Worm (Caenorhabditis elegans) whole organism, L3 larva: ENCODE results near the gene fbxa-95.

ENCODE experiments used
- R02D3.7 ChIP-seq: fragments of 150-350 bp; optimal IDR thresholded peaks from 2 replicates; lab custom pipeline; 2014; ENCODE audit warnings: missing biosample characterization, missing genetic modification characterization
- ZK546.5 ChIP-seq: sonication (generic microtip); optimal IDR thresholded peaks from 2 replicates; lab custom pipeline; 2017; ENCODE audit warnings: missing biosample characterization, missing genetic modification characterization
- aly-2 ChIP-seq: fragments of 150-350 bp; optimal IDR thresholded peaks from 2 replicates; lab custom pipeline; 2014; ENCODE audit warnings: missing biosample characterization, missing genetic modification characterization
- ama-1 ChIP-seq: fragments of 150-350 bp; optimal IDR thresholded peaks from 2 replicates; lab custom pipeline; 2018
- ceh-16 ChIP-seq: sonication (generic microtip); optimal IDR thresholded peaks from 2 replicates; lab custom pipeline; 2017; ENCODE audit warnings: missing biosample characterization, missing genetic modification characterization
- ceh-9 ChIP-seq: sonication (generic microtip); optimal IDR thresholded peaks from 2 replicates; lab custom pipeline; 2018; ENCODE audit warnings: missing biosample characterization, missing genetic modification characterization
- daf-12 ChIP-seq: fragments of 150-350 bp; optimal IDR thresholded peaks from 2 replicates; lab custom pipeline; 2014; ENCODE audit warnings: missing biosample characterization, missing genetic modification reagents, missing genetic modification characterization
- egl-27 ChIP-seq: sonication (generic microtip); optimal IDR thresholded peaks from 4 replicates; lab custom pipeline; 2017; ENCODE audit warnings: missing biosample characterization, missing genetic modification reagents, missing genetic modification characterization
- egl-5 ChIP-seq: fragments of 150-350 bp; optimal IDR thresholded peaks from 2 replicates; lab custom pipeline; 2017; ENCODE audit warnings: missing biosample characterization, missing genetic modification reagents, missing genetic modification characterization, inconsistent platforms
- elt-1 ChIP-seq: fragments of 150-350 bp; optimal IDR thresholded peaks from 2 replicates; lab custom pipeline; 2014; ENCODE audit warnings: missing biosample characterization, missing genetic modification characterization
- elt-2 ChIP-seq: sonication (generic microtip); optimal IDR thresholded peaks from 2 replicates; lab custom pipeline; 2016; ENCODE audit warnings: missing genetic modification reagents, mild to moderate bottlenecking, missing genetic modification characterization, missing compliant biosample characterization
- elt-3 ChIP-seq, 3 experiments: fragments of 150-350 bp in 1 of 3; sonication (generic microtip) in 2 of 3; optimal IDR thresholded peaks; 2 replicates in 2 of 3; 4 replicates in 1 of 3; lab custom pipeline; 2014 to 2017; ENCODE audit warnings: missing biosample characterization in 3 of 3, missing genetic modification characterization in 3 of 3
- fkh-2 ChIP-seq: fragments of 150-350 bp; optimal IDR thresholded peaks from 2 replicates; lab custom pipeline; 2014; ENCODE audit warnings: missing biosample characterization, missing genetic modification reagents, missing genetic modification characterization
- hmg-11 ChIP-seq: sonication (generic microtip); optimal IDR thresholded peaks from 2 replicates; lab custom pipeline; 2016; ENCODE audit warnings: missing genetic modification characterization, missing compliant biosample characterization
- jun-1 ChIP-seq: fragments of 150-350 bp; optimal IDR thresholded peaks from 2 replicates; lab custom pipeline; 2014; ENCODE audit warnings: missing biosample characterization, missing genetic modification reagents, missing genetic modification characterization
- lin-15B ChIP-seq: fragments of 150-350 bp; optimal IDR thresholded peaks from 2 replicates; lab custom pipeline; 2014; ENCODE audit warnings: missing biosample characterization, missing genetic modification characterization
- lin-39 ChIP-seq: fragments of 150-350 bp; optimal IDR thresholded peaks from 2 replicates; lab custom pipeline; 2018; ENCODE audit warnings: missing biosample characterization, missing genetic modification reagents, missing genetic modification characterization
- lsy-12 ChIP-seq: sonication (generic microtip); optimal IDR thresholded peaks from 2 replicates; lab custom pipeline; 2016; ENCODE audit warnings: mild to moderate bottlenecking, missing genetic modification characterization, missing compliant biosample characterization
- mdl-1 ChIP-seq: fragments of 150-350 bp; optimal IDR thresholded peaks from 2 replicates; lab custom pipeline; 2014; ENCODE audit warnings: missing biosample characterization, missing genetic modification characterization
- nfya-1 ChIP-seq: sonication (generic microtip); optimal IDR thresholded peaks from 2 replicates; lab custom pipeline; 2017; ENCODE audit warnings: missing genetic modification characterization, mild to moderate bottlenecking, missing compliant biosample characterization, antibody characterized with exemption, moderate library complexity; ENCODE audit not compliant: insufficient read depth
- nhr-11 ChIP-seq: fragments of 150-350 bp; optimal IDR thresholded peaks from 2 replicates; lab custom pipeline; 2014; ENCODE audit warnings: missing biosample characterization, missing genetic modification characterization
- nhr-12 ChIP-seq: fragments of 150-350 bp; optimal IDR thresholded peaks from 2 replicates; lab custom pipeline; 2014; ENCODE audit warnings: missing biosample characterization, missing genetic modification characterization
- nhr-23 ChIP-seq: fragments of 150-350 bp; optimal IDR thresholded peaks from 2 replicates; lab custom pipeline; 2014; ENCODE audit warnings: missing biosample characterization, missing genetic modification reagents, missing genetic modification characterization
- nhr-237 ChIP-seq: fragments of 150-350 bp; optimal IDR thresholded peaks from 2 replicates; lab custom pipeline; 2014; ENCODE audit warnings: missing biosample characterization, missing genetic modification characterization
- nhr-28 ChIP-seq: fragments of 150-350 bp; optimal IDR thresholded peaks from 2 replicates; lab custom pipeline; 2014; ENCODE audit warnings: missing biosample characterization, missing genetic modification characterization
- nhr-43 ChIP-seq: sonication (generic microtip); optimal IDR thresholded peaks from 2 replicates; lab custom pipeline; 2016; ENCODE audit warnings: mild to moderate bottlenecking, missing genetic modification characterization, missing compliant biosample characterization; ENCODE audit not compliant: poor library complexity, severe bottlenecking
- nhr-76 ChIP-seq: fragments of 150-350 bp; sonication (generic microtip); optimal IDR thresholded peaks from 5 replicates; lab custom pipeline; 2014; ENCODE audit warnings: missing biosample characterization, missing genetic modification characterization
- nhr-77 ChIP-seq: fragments of 150-350 bp; optimal IDR thresholded peaks from 2 replicates; lab custom pipeline; 2014; ENCODE audit warnings: missing biosample characterization, missing genetic modification characterization
- pha-4 ChIP-seq: fragments of 150-350 bp; optimal IDR thresholded peaks from 2 replicates; lab custom pipeline; 2014; ENCODE audit warnings: missing biosample characterization, missing genetic modification reagents, missing genetic modification characterization
- pqm-1 ChIP-seq: fragments of 150-350 bp; optimal IDR thresholded peaks from 2 replicates; lab custom pipeline; 2017; ENCODE audit warnings: missing biosample characterization, missing genetic modification characterization, inconsistent platforms
- sea-2 ChIP-seq: fragments of 150-350 bp; sonication (generic microtip); optimal IDR thresholded peaks from 4 replicates; lab custom pipeline; 2014; ENCODE audit warnings: missing biosample characterization, missing genetic modification reagents, missing genetic modification characterization
- skn-1 ChIP-seq: fragments of 150-350 bp; optimal IDR thresholded peaks from 2 replicates; lab custom pipeline; 2014; ENCODE audit warnings: missing biosample characterization, missing genetic modification characterization
- snpc-4 ChIP-seq: fragments of 150-350 bp; optimal IDR thresholded peaks from 2 replicates; lab custom pipeline; 2014; ENCODE audit warnings: missing biosample characterization, missing genetic modification characterization
- unc-39 ChIP-seq: sonication (generic microtip); optimal IDR thresholded peaks from 4 replicates; lab custom pipeline; 2017; ENCODE audit warnings: missing biosample characterization, missing genetic modification characterization
- ztf-11 ChIP-seq: fragments of 150-350 bp; optimal IDR thresholded peaks from 2 replicates; lab custom pipeline; 2014; ENCODE audit warnings: missing biosample characterization, missing genetic modification characterization

Gene fbxa-95

DNA sequence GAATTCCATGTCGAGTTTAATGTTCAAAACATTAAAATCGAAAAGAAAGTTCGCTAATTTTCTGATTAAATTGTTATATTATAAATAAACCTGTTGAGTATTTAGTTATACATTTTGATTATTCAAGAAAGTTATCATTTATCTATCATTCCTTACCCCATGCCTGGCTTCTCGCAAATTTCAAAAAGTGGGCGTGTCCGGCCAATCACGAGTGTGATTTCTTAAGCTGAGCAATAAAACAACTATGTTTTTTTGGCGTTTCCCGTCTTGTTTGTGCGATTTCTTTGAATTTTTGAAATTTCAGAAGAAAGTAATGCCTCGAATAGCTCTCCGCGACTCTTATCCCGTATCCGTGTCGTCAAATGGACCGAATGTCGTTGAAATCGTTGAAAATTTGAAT is 1.3 kb downstream of the fbxa-95 start, which contains the start of gene fbxa-94:
Gene fbxa-94, plus strand, starts transcription at position 301 of the 400 bp plus-strand sequence.
- TF ChIP-seq ceh-9 = no peak
- TF ChIP-seq ZK546.5 (tag; lab: Kevin White, UChicago) = no peak
- no peak for TF ChIP-seq mdl-1 (tag; lab: Kevin White, UChicago)
- no peak for TF ChIP-seq R02D3.7 (tag; lab: Kevin White, UChicago)
- TF ChIP-seq nhr-12 (tag; lab: Kevin White, UChicago) = no peak
- no peak for TF ChIP-seq daf-12
- TF ChIP-seq elt-1 (tag; lab: Kevin White, UChicago) = no peak
- no peak for TF ChIP-seq pqm-1
- TF ChIP-seq nfya-1 = peak; percentile 42

DNA sequence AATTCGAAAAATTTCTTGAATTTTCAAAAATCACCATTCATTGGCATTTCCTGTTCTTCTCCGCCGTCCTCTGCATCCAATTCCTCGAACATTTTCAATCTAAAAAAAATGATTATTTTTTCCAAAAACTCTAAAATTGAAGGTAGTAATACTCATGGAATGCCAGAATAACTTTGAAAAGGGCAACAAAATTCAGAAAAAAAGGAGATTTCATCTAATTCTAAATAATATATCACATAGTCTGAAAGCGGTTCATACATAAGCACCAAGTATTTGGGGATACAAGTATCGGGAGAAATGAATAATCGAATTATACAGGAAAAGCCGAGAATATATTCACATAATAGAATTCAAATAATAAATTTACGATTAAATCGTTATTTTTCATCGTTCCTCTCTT is 4.0 kb downstream of the fbxa-95 start, which contains the start of gene mdt-28:
Gene mdt-28, minus strand, starts transcription at position 101 of the 400 bp plus-strand sequence.
- TF ChIP-seq unc-39 (tag; lab: Kevin White, UChicago) (no peak), ceh-16 (no peak), nhr-28 (tag; lab: Kevin White, UChicago) (no peak), sea-2 (GFP tag; lab: Kevin White, UChicago) (no peak), R02D3.7 (tag; lab: Kevin White, UChicago) (no peak), hmg-11 (no peak), nhr-43 (tag; lab: Kevin White, UChicago) (no peak), pha-4 (tag; lab: Kevin White, UChicago) (no peak), nhr-23 (no peak), skn-1 (tag; lab: Kevin White, UChicago) (no peak), elt-2 (no peak), egl-27 (tag; lab: Kevin White, UChicago) (no peak), ceh-9 (no peak), aly-2 (tag; lab: Kevin White, UChicago) (no peak), snpc-4 (tag; lab: Kevin White, UChicago) (no peak), jun-1 (tag; lab: Kevin White, UChicago) (no peak)

DNA sequence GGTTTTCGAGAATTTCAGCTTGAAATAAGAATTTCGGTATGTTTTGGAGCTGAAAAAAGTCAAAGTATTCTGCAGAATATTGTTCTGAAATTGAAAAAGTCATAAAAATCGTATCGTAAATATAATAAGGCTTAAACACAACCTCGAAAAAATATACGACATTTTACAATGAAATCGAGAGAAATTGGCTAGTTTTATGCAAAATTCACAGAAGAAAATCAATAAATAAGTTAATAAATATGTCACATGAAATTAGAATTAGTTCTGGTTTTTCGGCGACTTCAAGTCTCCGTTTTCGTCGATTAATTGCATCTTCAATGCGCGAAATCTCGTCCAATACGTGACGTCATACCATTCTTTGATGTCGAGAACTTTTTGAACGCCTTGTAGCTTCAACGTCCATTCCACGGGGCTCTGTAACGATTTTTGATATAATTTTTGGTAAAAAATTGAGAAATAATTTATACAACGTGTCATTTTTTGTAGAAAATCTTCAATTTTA is 6.2 kb downstream of the fbxa-95 start, which contains the start of gene atx-3:
Gene atx-3, minus strand, starts transcription at position 51 of the 502 bp plus-strand sequence.
- TF ChIP-seq nhr-23 = peak; percentile 9
- no peak for TF ChIP-seq hmg-11
- no peak for TF ChIP-seq daf-12
- no peak for TF ChIP-seq nhr-77 (tag; lab: Kevin White, UChicago)
- no peak for TF ChIP-seq ama-1 (lab: Kevin White, UChicago)
- TF ChIP-seq egl-27 (tag; lab: Kevin White, UChicago) = no peak
- TF ChIP-seq nhr-12 (tag; lab: Kevin White, UChicago) = no peak
- TF ChIP-seq fkh-2 (tag; lab: Kevin White, UChicago) = no peak

DNA sequence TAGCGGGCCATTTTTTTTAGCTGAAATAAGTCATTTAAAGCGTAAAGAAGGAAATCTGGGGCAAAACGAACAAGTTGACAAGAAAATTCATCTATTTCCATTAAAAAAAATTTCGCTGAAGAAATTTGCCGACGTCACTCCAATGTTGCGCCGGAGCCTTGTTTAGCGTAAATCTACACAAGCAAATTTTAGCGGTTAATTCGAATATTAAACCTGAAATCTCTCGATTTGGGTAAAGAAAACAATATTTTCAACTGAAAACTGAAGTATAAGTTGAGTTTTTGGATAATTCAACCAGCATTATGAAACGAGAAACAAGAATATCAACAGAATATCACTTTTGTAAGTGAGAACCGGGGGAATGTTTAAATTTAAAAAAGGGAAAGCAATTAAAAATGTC is 7.1 kb downstream of the fbxa-95 start, which contains the start of gene F28F8.9:
Gene F28F8.9, minus strand, starts transcription at position 288 of the 400 bp plus-strand sequence.
- TF ChIP-seq elt-1 (tag; lab: Kevin White, UChicago) (no peak), daf-12 (no peak), ceh-9 (no peak), nhr-23 (peak; percentile 52), lsy-12 (tag; lab: Kevin White, UChicago) (no peak), ama-1 (lab: Kevin White, UChicago) (peak; percentile 18), egl-27 (tag; lab: Kevin White, UChicago) (no peak), hmg-11 (peak; percentile 24), aly-2 (tag; lab: Kevin White, UChicago) (no peak), elt-3 (tag; optimal IDR thresholded peaks at IDR 0.05; lab: Kevin White, UChicago) (no peak), pha-4 (tag; lab: Kevin White, UChicago) (peak; percentile 68), skn-1 (tag; lab: Kevin White, UChicago) (no peak), ZK546.5 (tag; lab: Kevin White, UChicago) (no peak), lin-39 (tag; lab: Kevin White, UChicago) (peak; percentile 31), nfya-1 (peak; percentile 56), lin-15B (tag; lab: Kevin White, UChicago) (peak; percentile 67), nhr-76 (no peak), unc-39 (tag; lab: Kevin White, UChicago) (no peak), mdl-1 (tag; lab: Kevin White, UChicago) (no peak), R02D3.7 (tag; lab: Kevin White, UChicago) (peak; percentile 91), nhr-237 (tag; lab: Kevin White, UChicago) (no peak), nhr-43 (tag; lab: Kevin White, UChicago) (peak; percentile 19), egl-5 (tag; lab: Kevin White, UChicago) (no peak), ztf-11 (no peak), sea-2 (GFP tag; lab: Kevin White, UChicago) (no peak), nhr-11 (tag; lab: Kevin White, UChicago) (no peak)
